3 worm cellular contexts compared by ENCODE assay signal in the genomic region with DNA sequence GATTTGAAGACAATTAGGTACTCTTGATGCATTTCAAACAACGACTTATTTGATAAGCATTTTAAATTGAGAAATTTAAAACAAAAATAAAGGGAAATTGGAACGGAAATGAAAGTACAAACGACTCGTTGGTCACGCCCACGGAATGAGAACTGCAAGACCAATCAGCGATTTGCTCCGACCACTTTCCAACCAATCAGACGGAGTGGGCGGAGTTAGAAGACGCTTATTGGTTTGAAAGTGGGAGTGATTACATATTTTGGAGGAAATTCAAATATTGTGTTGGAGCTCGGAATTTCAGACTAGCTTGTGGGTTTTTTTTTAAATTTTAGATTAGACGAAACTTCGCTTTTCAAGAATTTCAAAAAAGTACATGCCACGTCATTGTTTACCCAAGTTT.
TF ChIP-seq lines count a peak whose summit lies in the region.

No protein-coding gene starts in this region.

TF ChIP-seq in whole organism, L3 larva, 47 proteins besides CTCF, POLR2A, EP300 and RAD21:
- peak; percentile 99 for TF ChIP-seq nfya-1 (tag; optimal IDR thresholded peaks at IDR 0.05; lab: Kevin White, UChicago; ENCODE audit: insufficient read depth)
- TF ChIP-seq nhr-76 (tag; optimal IDR thresholded peaks at IDR 0.05; lab: Kevin White, UChicago) = no peak

TF ChIP-seq in whole organism, late embryonic, 69 proteins besides CTCF, POLR2A, EP300 and RAD21:
- no peak for TF ChIP-seq lin-11 (tag; optimal IDR thresholded peaks at IDR 0.05; lab: Kevin White, UChicago)
- peak; percentile 96 for TF ChIP-seq nfya-1 (tag; optimal IDR thresholded peaks at IDR 0.05; lab: Kevin White, UChicago)

TF ChIP-seq in whole organism, young adult, 124 proteins besides CTCF, POLR2A, EP300 and RAD21:
- TF ChIP-seq nfyb-1 (GFP tag; IDR thresholded peaks at IDR 0.05; lab: Robert Waterston, UW) = peak; percentile 72; the same call in 1 of the 2 replicates
- no peak for TF ChIP-seq hlh-26 (GFP tag; conservative IDR thresholded peaks at IDR 0.05; lab: Robert Waterston, UW)
